Worm (Caenorhabditis elegans) whole organism, L4 larva: ENCODE data around the gene gln-2.
A peak's percentile ranks its signal among the peaks of the same experiment; 100 is the strongest.

Experiments
- D1046.2 ChIP-seq: fragments of 200-800 bp; sonication (Bioruptor generic); IDR thresholded peaks from 2 replicates; pipeline ENCODE4 v1.3.6; 2022; ENCODE audit warnings: missing genetic modification characterization, missing compliant biosample characterization
- F49E8.2 ChIP-seq: sonication (generic microtip); optimal IDR thresholded peaks from 2 replicates; lab custom pipeline; 2016; ENCODE audit warnings: missing compliant biosample characterization, mild to moderate bottlenecking, missing genetic modification characterization, borderline replicate concordance
- R02D3.7 ChIP-seq: fragments of 150-350 bp; sonication (generic microtip); optimal IDR thresholded peaks from 3 replicates; lab custom pipeline; 2014; ENCODE audit warnings: missing biosample characterization, missing genetic modification characterization
- T20F7.1 ChIP-seq: fragments of 200-800 bp; sonication (Bioruptor generic); optimal IDR thresholded peaks from 2 replicates; lab custom pipeline; 2018; ENCODE audit warnings: mild to moderate bottlenecking, missing genetic modification characterization, missing compliant biosample characterization
- T26A8.4 ChIP-seq: fragments of 200-800 bp; sonication (Bioruptor generic); IDR thresholded peaks from 2 replicates; pipeline ENCODE4 v1.3.6; 2022; ENCODE audit warnings: missing genetic modification characterization, missing compliant biosample characterization
- Y5F2A.4 ChIP-seq: fragments of 200-800 bp; sonication (Bioruptor generic); optimal IDR thresholded peaks from 2 replicates; lab custom pipeline; 2018; ENCODE audit warnings: mild to moderate bottlenecking, missing genetic modification characterization, missing compliant biosample characterization
- Y75B8A.6 ChIP-seq: fragments of 200-800 bp; sonication (Bioruptor generic); IDR thresholded peaks from 2 replicates; pipeline ENCODE4 v1.3.6; 2022; ENCODE audit warnings: missing genetic modification reagents, missing genetic modification characterization, missing compliant biosample characterization
- ZK337.2 ChIP-seq: fragments of 200-800 bp; sonication (Bioruptor generic); IDR thresholded peaks from 2 replicates; pipeline ENCODE4 v1.3.6; 2022; ENCODE audit warnings: missing genetic modification reagents, missing genetic modification characterization, missing compliant biosample characterization
- ZK546.5 ChIP-seq, 2 experiments: sonication (generic microtip); optimal IDR thresholded peaks; 2 replicates each; lab custom pipeline; 2017; ENCODE audit warnings: missing biosample characterization in 2 of 2, missing genetic modification characterization in 2 of 2
- aha-1 ChIP-seq: fragments of 150-350 bp; peaks from one replicate; lab custom pipeline; 2014; ENCODE audit warnings: missing biosample characterization, missing genetic modification characterization
- aly-2 ChIP-seq: sonication (generic microtip); optimal IDR thresholded peaks from 2 replicates; lab custom pipeline; 2018; ENCODE audit warnings: missing biosample characterization, missing genetic modification characterization
- arid-1 ChIP-seq: fragments of 200-800 bp; sonication (Bioruptor generic); conservative IDR thresholded peaks from 2 replicates; pipeline ENCODE4 v1.3.6; 2022; ENCODE audit warnings: missing genetic modification reagents, missing genetic modification characterization, missing compliant biosample characterization
- ceh-28 ChIP-seq: fragments of 150-350 bp; optimal IDR thresholded peaks from 2 replicates; lab custom pipeline; 2014; ENCODE audit warnings: missing biosample characterization, missing genetic modification reagents, missing genetic modification characterization
- ceh-62 ChIP-seq: sonication (generic microtip); optimal IDR thresholded peaks from 2 replicates; lab custom pipeline; 2017; ENCODE audit warnings: missing biosample characterization, missing genetic modification characterization
- daf-16 ChIP-seq, 3 experiments: sonication (generic microtip); optimal IDR thresholded peaks; 2 replicates each; lab custom pipeline; 2016 to 2017; ENCODE audit warnings: missing genetic modification characterization in 3 of 3, missing genetic modification reagents in 3 of 3, mild to moderate bottlenecking in 2 of 3, missing compliant biosample characterization in 2 of 3, missing biosample characterization in 1 of 3, moderate library complexity in 1 of 3
- daf-19 ChIP-seq: fragments of 200-800 bp; sonication (Bioruptor generic); conservative IDR thresholded peaks from 2 replicates; pipeline ENCODE4 v1.3.6; 2022; ENCODE audit warnings: missing genetic modification characterization, missing compliant biosample characterization
- dmd-8 ChIP-seq: fragments of 200-800 bp; sonication (Bioruptor generic); IDR thresholded peaks from 2 replicates; pipeline ENCODE4 v1.3.6; 2022; ENCODE audit warnings: missing genetic modification characterization, missing compliant biosample characterization
- dmd-9 ChIP-seq: fragments of 200-800 bp; sonication (Bioruptor generic); IDR thresholded peaks from 2 replicates; pipeline ENCODE4 v1.3.6; 2022; ENCODE audit warnings: missing genetic modification reagents, missing genetic modification characterization, missing compliant biosample characterization
- dve-1 ChIP-seq: sonication (generic microtip); optimal IDR thresholded peaks from 2 replicates; lab custom pipeline; 2017; ENCODE audit warnings: antibody characterized with exemption, mild to moderate bottlenecking, missing genetic modification characterization, missing compliant biosample characterization; ENCODE audit not compliant: insufficient read depth
- fkh-10 ChIP-seq: fragments of 150-350 bp; optimal IDR thresholded peaks from 2 replicates; lab custom pipeline; 2014; ENCODE audit warnings: missing biosample characterization, missing genetic modification reagents, missing genetic modification characterization
- hlh-30 ChIP-seq: sonication (generic microtip); optimal IDR thresholded peaks from 2 replicates; lab custom pipeline; 2017; ENCODE audit warnings: antibody characterized with exemption, mild to moderate bottlenecking, missing genetic modification characterization, missing compliant biosample characterization; ENCODE audit not compliant: insufficient read depth
- hmg-1.1 ChIP-seq: fragments of 200-800 bp; sonication (Bioruptor generic); IDR thresholded peaks from 2 replicates; pipeline ENCODE4 v1.3.6; 2022; ENCODE audit warnings: missing genetic modification reagents, missing genetic modification characterization, missing compliant biosample characterization
- jun-1 ChIP-seq: fragments of 150-350 bp; optimal IDR thresholded peaks from 2 replicates; lab custom pipeline; 2014; ENCODE audit warnings: missing biosample characterization, missing genetic modification reagents, missing genetic modification characterization
- lim-7 ChIP-seq: fragments of 200-800 bp; sonication (Bioruptor generic); IDR thresholded peaks from 2 replicates; pipeline ENCODE4 v1.3.6; 2022; ENCODE audit warnings: missing genetic modification characterization, missing compliant biosample characterization
- lin-15B ChIP-seq: fragments of 150-350 bp; sonication (generic microtip); optimal IDR thresholded peaks from 3 replicates; lab custom pipeline; 2014; ENCODE audit warnings: missing biosample characterization, missing genetic modification characterization
- lin-29 ChIP-seq: fragments of 200-800 bp; sonication (Bioruptor generic); IDR thresholded peaks from 2 replicates; pipeline ENCODE4 v1.3.6; 2022; ENCODE audit warnings: missing genetic modification reagents, missing genetic modification characterization, missing compliant biosample characterization
- lin-38 ChIP-seq: fragments of 200-800 bp; sonication (Bioruptor generic); IDR thresholded peaks from 2 replicates; pipeline ENCODE4 v1.3.6; 2022; ENCODE audit warnings: missing genetic modification reagents, missing genetic modification characterization, missing compliant biosample characterization
- lir-3 ChIP-seq: sonication (generic microtip); optimal IDR thresholded peaks from 2 replicates; lab custom pipeline; 2016; ENCODE audit warnings: mild to moderate bottlenecking, missing genetic modification characterization, missing compliant biosample characterization
- madf-5 ChIP-seq, 2 experiments: fragments of 200-800 bp; sonication (Bioruptor generic); IDR thresholded peaks; 2 replicates each; pipeline ENCODE4 v1.3.6; 2022; ENCODE audit warnings: missing compliant biosample characterization in 2 of 2, missing genetic modification characterization in 2 of 2
- madf-9 ChIP-seq: fragments of 200-800 bp; sonication (Bioruptor generic); conservative IDR thresholded peaks from 2 replicates; pipeline ENCODE4 v1.3.6; 2022; ENCODE audit warnings: missing genetic modification reagents, missing genetic modification characterization, missing compliant biosample characterization
- mdl-1 ChIP-seq, 2 experiments: fragments of 150-350 bp in 1 of 2; sonication (generic microtip) in 1 of 2; optimal IDR thresholded peaks; 2 replicates each; lab custom pipeline; 2014 to 2017; ENCODE audit warnings: missing biosample characterization in 2 of 2, missing genetic modification characterization in 2 of 2
- mdt-29 ChIP-seq: fragments of 200-800 bp; sonication (Bioruptor generic); IDR thresholded peaks from 2 replicates; pipeline ENCODE4 v1.3.6; 2022; ENCODE audit warnings: missing genetic modification reagents, missing genetic modification characterization, missing compliant biosample characterization
- nhr-102 ChIP-seq: sonication (generic microtip); optimal IDR thresholded peaks from 2 replicates; lab custom pipeline; 2016; ENCODE audit warnings: mild to moderate bottlenecking, missing genetic modification characterization, moderate library complexity, missing compliant biosample characterization
- nhr-28 ChIP-seq: fragments of 150-350 bp; optimal IDR thresholded peaks from 2 replicates; lab custom pipeline; 2014; ENCODE audit warnings: missing biosample characterization, missing genetic modification characterization
- nhr-76 ChIP-seq: fragments of 150-350 bp; optimal IDR thresholded peaks from 2 replicates; lab custom pipeline; 2014; ENCODE audit warnings: missing biosample characterization, missing genetic modification characterization
- php-3 ChIP-seq: fragments of 200-800 bp; sonication (Bioruptor generic); IDR thresholded peaks from 2 replicates; pipeline ENCODE4 v1.3.6; 2022; ENCODE audit warnings: missing genetic modification reagents, missing genetic modification characterization, missing compliant biosample characterization
- pqm-1 ChIP-seq: sonication (generic microtip); optimal IDR thresholded peaks from 2 replicates; lab custom pipeline; 2017; ENCODE audit warnings: missing biosample characterization, missing genetic modification characterization
- saeg-2 ChIP-seq: fragments of 200-800 bp; sonication (Bioruptor generic); IDR thresholded peaks from 2 replicates; pipeline ENCODE4 v1.3.6; 2022; ENCODE audit warnings: missing genetic modification reagents, missing genetic modification characterization, missing compliant biosample characterization
- skn-1 ChIP-seq: fragments of 150-350 bp; optimal IDR thresholded peaks from 2 replicates; lab custom pipeline; 2014; ENCODE audit warnings: missing biosample characterization, missing genetic modification characterization
- tag-97 ChIP-seq: fragments of 200-800 bp; sonication (Bioruptor generic); IDR thresholded peaks from 2 replicates; pipeline ENCODE4 v1.3.6; 2022; ENCODE audit warnings: missing genetic modification characterization, missing compliant biosample characterization
- unc-39 ChIP-seq: sonication (generic microtip); optimal IDR thresholded peaks from 2 replicates; lab custom pipeline; 2017; ENCODE audit warnings: missing biosample characterization, missing genetic modification characterization
- unc-62 ChIP-seq, 3 experiments: fragments of 150-350 bp in 1 of 3; sonication (generic microtip); optimal IDR thresholded peaks in 2 of 3; peaks in 1 of 3; 1 replicate in 1 of 3; 2 replicates in 2 of 3; lab custom pipeline; 2014 to 2017; ENCODE audit warnings: missing biosample characterization in 3 of 3, missing genetic modification characterization in 3 of 3, missing genetic modification reagents in 3 of 3, missing genotype in 1 of 3
- vab-7 ChIP-seq: fragments of 200-800 bp; sonication (Bioruptor generic); IDR thresholded peaks from 2 replicates; pipeline ENCODE4 v1.3.6; 2022; ENCODE audit warnings: missing genetic modification reagents, missing genetic modification characterization, missing compliant biosample characterization
- zag-1 ChIP-seq: fragments of 150-350 bp; optimal IDR thresholded peaks from 2 replicates; lab custom pipeline; 2014; ENCODE audit warnings: missing biosample characterization, missing genetic modification characterization
- ztf-11 ChIP-seq: fragments of 150-350 bp; optimal IDR thresholded peaks from 2 replicates; lab custom pipeline; 2014; ENCODE audit warnings: missing biosample characterization, missing genetic modification characterization
- ztf-7 ChIP-seq: fragments of 150-350 bp; optimal IDR thresholded peaks from 2 replicates; lab custom pipeline; 2014; ENCODE audit warnings: missing biosample characterization, missing genetic modification characterization

gln-2 gene

DNA sequence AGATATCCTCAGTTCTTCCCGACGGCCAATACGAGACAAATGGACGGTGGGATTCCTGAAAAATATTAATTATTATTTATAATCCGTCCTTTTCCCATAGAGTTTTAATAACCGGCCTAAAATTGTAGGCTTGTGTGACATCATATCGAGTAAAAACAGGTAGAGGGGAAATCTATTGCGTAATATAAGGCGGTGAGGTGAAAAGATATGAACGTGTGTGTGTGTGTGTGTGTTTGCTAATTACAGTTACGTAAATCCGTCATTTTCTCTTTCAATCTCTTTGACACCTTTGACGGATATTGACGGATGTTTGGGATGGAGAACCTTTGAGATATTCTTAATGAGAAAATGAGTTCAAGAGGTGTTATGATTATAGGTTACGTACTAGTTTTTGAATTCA, 20.8 kb upstream of the gln-2 start (continued):
- TF ChIP-seq F49E8.2 = no peak
- TF ChIP-seq lim-7 (GFP tag; lab: Robert Waterston, UW) = no peak
- TF ChIP-seq nhr-102 = no peak

DNA sequence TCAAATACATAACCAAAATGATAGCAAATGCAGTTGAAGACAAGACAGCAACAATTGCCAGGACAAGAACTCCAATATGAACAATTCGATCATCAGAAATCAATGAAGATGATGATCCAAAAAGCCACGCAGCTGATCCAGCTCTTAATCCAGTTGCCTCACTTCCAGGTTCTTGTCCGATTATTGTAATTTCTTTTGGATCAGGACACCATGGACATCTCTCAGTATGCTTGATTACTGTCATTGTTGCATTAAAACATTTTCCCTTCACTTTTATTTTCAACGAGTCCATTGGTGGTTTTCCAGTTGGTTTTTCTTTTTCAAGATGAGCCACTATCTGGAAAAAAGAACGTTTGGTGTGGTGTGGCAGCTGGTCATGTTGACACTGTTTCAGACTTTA, 19.8 kb upstream of the gln-2 start:
- TF ChIP-seq D1046.2 (GFP tag; lab: Robert Waterston, UW) = no peak
- TF ChIP-seq R02D3.7 (tag; lab: Kevin White, UChicago) = no peak
- TF ChIP-seq dmd-9 (GFP tag; lab: Robert Waterston, UW) = no peak
- no peak for TF ChIP-seq nhr-28
- no peak for TF ChIP-seq arid-1 (GFP tag; lab: Robert Waterston, UW)
- TF ChIP-seq ceh-28 (tag; lab: Kevin White, UChicago) = no peak
- TF ChIP-seq unc-62 (GFP tag; optimal IDR thresholded peaks at IDR 0.05 in 1 of 2; lab: Kevin White, UChicago) = peak in 1 of 2 experiments; percentile 57
- TF ChIP-seq unc-62 (tag; optimal IDR thresholded peaks at IDR 0.05; lab: Kevin White, UChicago) = no peak
- peak; percentile 70 for TF ChIP-seq aha-1 (tag; lab: Kevin White, UChicago)
- no peak for TF ChIP-seq madf-9
- no peak for TF ChIP-seq vab-7 (GFP tag; lab: Robert Waterston, UW)
- TF ChIP-seq nhr-76 (tag; lab: Kevin White, UChicago) = no peak
- no peak for TF ChIP-seq daf-19
- TF ChIP-seq lin-29 (GFP tag; lab: Robert Waterston, UW) = no peak

DNA sequence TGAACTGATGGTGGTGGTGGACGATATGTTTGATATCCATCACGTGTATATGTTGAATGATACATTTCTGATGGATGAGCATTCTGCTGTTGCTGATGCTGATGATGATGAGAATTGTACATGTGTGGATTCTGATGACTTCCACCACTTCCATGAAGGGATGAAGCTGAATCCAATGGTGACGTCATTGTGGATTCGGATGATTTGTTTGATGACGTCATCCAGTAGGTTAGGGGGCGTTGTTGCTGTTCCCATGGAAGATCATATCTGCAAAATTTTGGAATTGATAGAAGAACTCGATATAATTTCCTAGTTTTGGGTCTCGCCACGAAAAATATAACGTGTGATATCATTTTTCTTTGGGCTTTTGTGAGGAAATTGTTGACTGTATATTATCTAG, 18.8 kb upstream of the gln-2 start:
- TF ChIP-seq Y75B8A.6 (GFP tag; lab: Robert Waterston, UW) = no peak
- TF ChIP-seq daf-16 (GFP tag; optimal IDR thresholded peaks at IDR 0.05; lab: Kevin White, UChicago) = no peak
- no peak for TF ChIP-seq daf-16 (tag; optimal IDR thresholded peaks at IDR 0.05; lab: Kevin White, UChicago)
- no peak for TF ChIP-seq ZK546.5 (tag; optimal IDR thresholded peaks at IDR 0.05; lab: Kevin White, UChicago)
- TF ChIP-seq dmd-9 (GFP tag; lab: Robert Waterston, UW) = no peak
- no peak for TF ChIP-seq hmg-1.1 (GFP tag; lab: Robert Waterston, UW)
- TF ChIP-seq ZK337.2 (GFP tag; lab: Robert Waterston, UW) = 0 out of 2 replicates have a peak, but pooled peaks have one; percentile 42
- no peak for TF ChIP-seq lir-3 (tag; lab: Kevin White, UChicago)
- TF ChIP-seq mdt-29 (GFP tag; lab: Robert Waterston, UW) = no peak
- no peak for TF ChIP-seq hlh-30 (tag; lab: Kevin White, UChicago)
- 0 out of 2 replicates have a peak, but pooled peaks have one; percentile 19 for TF ChIP-seq T26A8.4 (GFP tag; lab: Robert Waterston, UW)
- no peak for TF ChIP-seq php-3 (GFP tag; lab: Robert Waterston, UW)
- no peak for TF ChIP-seq tag-97 (GFP tag; lab: Robert Waterston, UW)
- TF ChIP-seq zag-1 (tag; lab: Kevin White, UChicago) = no peak
- TF ChIP-seq saeg-2 (GFP tag; lab: Robert Waterston, UW) = no peak
- TF ChIP-seq lin-15B (tag; lab: Kevin White, UChicago) = no peak
- TF ChIP-seq madf-5 (GFP tag; IDR thresholded peaks at IDR 0.05; lab: Robert Waterston, UW) = no peak

DNA sequence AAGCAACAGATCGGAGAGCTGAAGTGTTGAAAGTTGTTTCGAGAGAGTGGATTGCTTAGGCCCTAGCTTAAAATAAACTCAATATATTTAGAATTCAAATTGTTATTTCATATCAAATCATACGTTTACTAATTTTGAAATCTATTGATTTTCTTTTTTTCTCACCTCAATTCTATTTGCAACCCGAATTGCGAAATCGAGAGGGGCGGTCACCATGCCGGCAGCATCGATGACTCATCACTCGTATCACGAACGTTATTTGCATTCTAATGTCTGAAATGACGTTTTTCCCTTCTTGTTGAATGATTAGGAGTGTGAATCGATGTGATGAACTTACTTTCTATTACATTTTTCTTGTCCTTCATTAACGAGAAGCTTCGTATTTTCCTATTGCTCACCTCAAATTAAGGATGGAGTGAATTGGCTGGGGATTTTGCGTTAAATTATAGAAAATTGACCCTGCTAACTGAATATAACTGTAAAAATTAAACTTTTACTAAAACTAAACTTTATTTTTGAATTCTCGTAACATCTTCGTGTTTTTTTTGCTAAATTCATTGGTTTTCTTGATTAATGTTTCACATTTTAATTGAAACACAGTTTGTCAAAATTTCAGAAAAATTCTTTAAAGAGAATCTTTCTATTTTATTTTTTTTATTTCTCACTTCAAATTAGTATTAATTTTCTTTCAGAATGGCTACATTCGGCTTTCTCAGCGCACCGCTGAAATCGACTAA, 12.2 kb upstream of the gln-2 start, which contains the start of gene alx-1:
alx-1 (plus strand) TSS at position 687 of the 737 bp plus-strand sequence.
- TF ChIP-seq ztf-11 (tag; lab: Kevin White, UChicago) (no peak), dve-1 (tag; lab: Kevin White, UChicago) (peak; percentile 31), Y5F2A.4 (no peak), unc-39 (no peak), ceh-62 (no peak), lir-3 (tag; lab: Kevin White, UChicago) (no peak), dmd-8 (no peak), pqm-1 (tag; lab: Kevin White, UChicago) (peak; percentile 62), lim-7 (GFP tag; lab: Robert Waterston, UW) (no peak), jun-1 (peak; percentile 19), skn-1 (tag; lab: Kevin White, UChicago) (no peak), lin-38 (GFP tag; lab: Robert Waterston, UW) (no peak), T20F7.1 (no peak), mdl-1 (tag; optimal IDR thresholded peaks at IDR 0.05; lab: Kevin White, UChicago) (no peak), ztf-7 (tag; lab: Kevin White, UChicago) (no peak), fkh-10 (GFP tag; lab: Kevin White, UChicago) (no peak), aly-2 (no peak)
